Worm (Caenorhabditis elegans): Measurements from ENCODE around the gene rad-54.L2.

- TF ChIP-seq odd-2 (tag; optimal IDR thresholded peaks at IDR 0.05) (no peak), pqm-1 (tag; optimal IDR thresholded peaks at IDR 0.05) (no peak), hlh-30 (tag; optimal IDR thresholded peaks at IDR 0.05; ENCODE audit: insufficient read depth) (no peak), nhr-11 (tag; optimal IDR thresholded peaks at IDR 0.05) (no peak), ama-1 (optimal IDR thresholded peaks at IDR 0.05) (no peak), F13H6.1 (tag; optimal IDR thresholded peaks at IDR 0.05) (no peak), elt-2 (tag; optimal IDR thresholded peaks at IDR 0.05) (no peak), ttx-3 (tag; optimal IDR thresholded peaks at IDR 0.05) (no peak), pax-1 (tag; optimal IDR thresholded peaks at IDR 0.05) (no peak), rnt-1 (tag; optimal IDR thresholded peaks at IDR 0.05) (no peak), lin-11 (tag; optimal IDR thresholded peaks at IDR 0.05) (no peak)
These were observed 39.7 kb downstream of the rad-54.L2 start, which contains the start of gene D1046.4 for ce11 chrIV:8933575-8933974.

Measured in whole organism, late embryonic.